Fruit fly (Drosophila melanogaster): ENCODE data around the gene Spn28F.

Gene Spn28F

DNA sequence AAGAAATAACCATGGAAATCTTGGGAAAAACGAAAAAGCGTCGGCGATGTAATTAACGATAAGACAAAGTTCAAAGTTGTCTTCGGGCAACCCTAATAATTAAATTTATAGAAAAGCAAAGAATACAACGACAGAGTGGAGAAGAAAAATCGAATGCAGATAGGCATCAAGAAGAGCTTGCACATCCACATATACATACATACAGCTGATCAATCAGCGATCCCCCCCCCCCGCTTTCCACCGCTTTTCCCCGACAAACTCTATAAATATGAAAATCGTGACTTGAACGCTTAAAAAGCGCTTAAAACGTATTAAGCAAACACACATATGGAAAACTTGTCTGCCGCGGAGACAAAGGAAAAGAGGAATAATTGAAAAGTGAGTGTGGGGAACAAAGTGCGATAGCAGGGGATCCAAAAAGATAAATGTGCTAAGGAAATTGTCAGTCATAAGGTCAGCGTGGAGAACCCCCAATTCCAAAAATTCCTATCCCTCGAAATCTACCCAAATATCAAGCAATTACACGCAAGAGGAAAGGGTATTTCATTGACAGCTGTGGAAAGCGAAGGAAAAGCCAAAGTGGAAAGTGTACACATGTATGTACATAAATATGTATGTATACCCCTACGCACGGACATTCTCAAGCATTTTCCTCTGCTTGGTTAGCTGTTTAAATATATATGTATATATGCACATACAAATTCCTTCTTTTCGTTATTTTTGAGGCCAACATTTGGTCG, 47.9 kb upstream of the Spn28F start (continued):
- TF ChIP-seq lola (GFP tag; optimal IDR thresholded peaks at IDR 0.05) (peak in 1 of 3 experiments; percentile 9), sd (tag; optimal IDR thresholded peaks at IDR 0.05) (peak; percentile 58), CG10979 (tag; optimal IDR thresholded peaks at IDR 0.05) (no peak), GATAe (GFP tag; conservative IDR thresholded peaks at IDR 0.05) (no peak), zfh2 (GFP tag; optimal IDR thresholded peaks at IDR 0.05) (no peak), Doc3 (GFP tag; IDR thresholded peaks at IDR 0.05; ENCODE audit: partially characterized antibody) (no peak), CG17328 (GFP tag; IDR thresholded peaks at IDR 0.05) (no peak), Sox102F (GFP tag; optimal IDR thresholded peaks at IDR 0.05) (no peak), pan (optimal IDR thresholded peaks at IDR 0.05) (no peak), pan (GFP tag; optimal IDR thresholded peaks at IDR 0.05 in 1 of 2, IDR thresholded peaks at IDR 0.05 in 1 of 2) (no peak), row (GFP tag; IDR thresholded peaks at IDR 0.05) (no peak), br (optimal IDR thresholded peaks at IDR 0.05) (no peak), CG8388 (GFP tag; optimal IDR thresholded peaks at IDR 0.05) (peak; percentile 11), CG31365 (tag; optimal IDR thresholded peaks at IDR 0.05) (no peak), Poxn (GFP tag; IDR thresholded peaks at IDR 0.05) (no peak), nau (GFP tag; optimal IDR thresholded peaks at IDR 0.05) (no peak), CG15479 (GFP tag; optimal IDR thresholded peaks at IDR 0.05) (peak; percentile 36), CG31388 (GFP tag; optimal IDR thresholded peaks at IDR 0.05) (no peak), CG12071 (GFP tag; optimal IDR thresholded peaks at IDR 0.05) (no peak), hb (GFP tag; IDR thresholded peaks at IDR 0.05; ENCODE audit: partially characterized antibody) (no peak), ara (GFP tag; IDR thresholded peaks at IDR 0.05) (peak; percentile 35; the same call in 1 of the 2 replicates), chm (GFP tag; IDR thresholded peaks at IDR 0.05) (0 out of 2 replicates have a peak, but pooled peaks have one; percentile 17), Xrp1 (GFP tag; IDR thresholded peaks at IDR 0.05) (no peak), Bteb2 (GFP tag; optimal IDR thresholded peaks at IDR 0.05) (no peak), CG1603 (tag; optimal IDR thresholded peaks at IDR 0.05) (peak; percentile 14), Nf-YA (GFP tag; IDR thresholded peaks at IDR 0.05) (no peak), bsh (GFP tag; optimal IDR thresholded peaks at IDR 0.05) (no peak), Sin3A (optimal IDR thresholded peaks at IDR 0.05) (no peak), chif (GFP tag; optimal IDR thresholded peaks at IDR 0.05) (no peak)

DNA sequence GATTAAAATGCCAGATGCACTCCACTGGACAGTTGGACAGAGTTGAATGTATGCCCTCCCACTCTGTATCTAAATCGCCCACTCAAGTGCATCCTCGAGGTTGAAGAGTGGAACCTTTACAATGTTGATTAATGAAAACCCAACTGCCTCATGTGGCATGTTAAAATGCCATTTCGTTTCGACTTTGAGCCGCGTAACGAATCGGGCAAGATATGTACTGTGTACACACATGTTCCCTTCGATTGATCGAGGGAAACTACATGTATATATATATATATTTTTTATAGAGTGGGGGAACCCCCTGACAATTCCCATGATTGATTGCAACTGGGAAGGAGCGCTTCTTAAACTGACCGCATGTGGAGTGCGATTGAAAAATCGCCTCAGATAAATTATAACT, 46.5 kb upstream of the Spn28F start:
- no peak for TF ChIP-seq Dek (tag; optimal IDR thresholded peaks at IDR 0.05)
- no peak for TF ChIP-seq CG11085 (GFP tag; IDR thresholded peaks at IDR 0.05)
- peak; percentile 53 for TF ChIP-seq gsb-n (tag; optimal IDR thresholded peaks at IDR 0.05)
- TF ChIP-seq CG6272 (GFP tag; IDR thresholded peaks at IDR 0.05) = no peak
- TF ChIP-seq twi (tag; optimal IDR thresholded peaks at IDR 0.05) = peak; percentile 71
- TF ChIP-seq lab (GFP tag; optimal IDR thresholded peaks at IDR 0.05) = peak; percentile 13
- no peak for TF ChIP-seq CG2712 (tag; optimal IDR thresholded peaks at IDR 0.05)
- peak; percentile 42 for TF ChIP-seq Med (GFP tag)
- TF ChIP-seq sisA (GFP tag; IDR thresholded peaks at IDR 0.05) = no peak
- no peak for TF ChIP-seq Atf-2 (GFP tag; optimal IDR thresholded peaks at IDR 0.05)
- peak; percentile 15 for TF ChIP-seq pros (GFP tag; optimal IDR thresholded peaks at IDR 0.05)
- no peak for TF ChIP-seq Vsx1 (GFP tag; optimal IDR thresholded peaks at IDR 0.05)
